Fruit fly (Drosophila melanogaster) Kc167 (cell line): ENCODE results near the gene CG13671.

Source experiments
- Myc ChIP-seq: fragments of >200 bp; optimal IDR thresholded peaks from 2 replicates; lab custom pipeline; 2017; ENCODE audit warnings: missing external identifiers
- Sin3A ChIP-seq: fragments of >200 bp; optimal IDR thresholded peaks from 2 replicates; lab custom pipeline; 2018; ENCODE audit warnings: missing external identifiers
- h ChIP-seq: fragments of >200 bp; optimal IDR thresholded peaks from 3 replicates; lab custom pipeline; 2018; ENCODE audit warnings: missing external identifiers
- psq ChIP-seq: fragments of >200 bp; optimal IDR thresholded peaks from 2 replicates; lab custom pipeline; 2017; ENCODE audit warnings: missing external identifiers
- ttk ChIP-seq: sonication (Bioruptor generic); optimal IDR thresholded peaks from 2 replicates; lab custom pipeline; 2017; ENCODE audit warnings: missing external identifiers

- TF ChIP-seq h (lab: Kevin White, UChicago), result no peak
- no peak for TF ChIP-seq Myc (lab: Kevin White, UChicago)
- no peak for TF ChIP-seq Sin3A (lab: Kevin White, UChicago)
- no peak for TF ChIP-seq psq (lab: Kevin White, UChicago)
- TF ChIP-seq ttk, result no peak
Observed at dm6 chr3L:8325559-8325958, 25.7 kb downstream of the CG13671 start, which contains the start of gene CG34461.
